Worm (Caenorhabditis elegans): ENCODE data around the gene ttc-36.
A peak's percentile ranks its signal among the peaks of the same experiment; 100 is the strongest.
"Not testable (repeated sequence)": the region's sequence is repeated elsewhere in the genome, so short reads cannot be mapped to it uniquely, and the experiment has no call there.

DNA sequence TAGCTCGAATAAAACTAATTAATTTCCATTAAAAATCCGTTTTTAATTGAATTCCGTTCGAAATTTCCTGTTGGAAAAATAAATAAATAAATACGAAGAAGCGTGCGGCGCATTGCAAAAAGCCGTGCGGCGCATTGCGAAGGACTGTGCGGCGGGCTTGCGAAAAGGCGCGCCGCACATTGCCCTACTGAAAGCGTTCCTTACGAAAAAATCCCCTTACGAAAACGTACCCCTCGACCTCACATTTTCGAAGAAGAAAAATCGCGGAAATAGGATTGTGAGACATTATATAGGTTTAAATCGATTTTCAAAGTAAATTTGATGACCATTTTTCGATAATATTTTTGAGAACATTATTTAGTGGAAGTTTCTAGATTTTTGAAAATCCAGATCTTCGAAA, 4.8 kb downstream of the ttc-36 start:
- TF ChIP-seq cey-2 (tag; optimal IDR thresholded peaks at IDR 0.05; ENCODE audit: borderline replicate concordance, insufficient read depth); zip-11 (GFP tag; IDR thresholded peaks at IDR 0.05); unc-39 (tag; optimal IDR thresholded peaks at IDR 0.05); unc-130 (GFP tag; optimal IDR thresholded peaks at IDR 0.05); nhr-10 (tag; optimal IDR thresholded peaks at IDR 0.05); ZK546.5 (tag; optimal IDR thresholded peaks at IDR 0.05); nhr-237 (tag; optimal IDR thresholded peaks at IDR 0.05); Y5F2A.4 (GFP tag; optimal IDR thresholded peaks at IDR 0.05): not testable (repeated sequence)
- TF ChIP-seq snpc-1.2 (GFP tag; IDR thresholded peaks at IDR 0.05) = peak; percentile 58; the same call in 1 of the 2 replicates

Data from whole organism, L4 larva.